Fruit fly (Drosophila melanogaster) whole organism, prepupa: ENCODE data around the gene Rb97D.

ENCODE experiments used
- Blimp-1 ChIP-seq: fragments of 200-800 bp; sonication (Bioruptor generic); optimal IDR thresholded peaks from 3 replicates; lab custom pipeline; 2017; ENCODE audit warnings: missing biosample characterization, missing genetic modification characterization, mild to moderate bottlenecking, moderate library complexity, missing genetic modification reagents
- CG10631 ChIP-seq: fragments of 200-800 bp; sonication (Bioruptor generic); optimal IDR thresholded peaks from 2 replicates; lab custom pipeline; 2016; ENCODE audit warnings: missing biosample characterization, missing genetic modification characterization
- CG11762 ChIP-seq: fragments of 200-800 bp; sonication (Bioruptor generic); optimal IDR thresholded peaks from 3 replicates; lab custom pipeline; 2016; ENCODE audit warnings: missing biosample characterization, missing genetic modification characterization; ENCODE audit not compliant: insufficient read depth
- CG32006 ChIP-seq: fragments of 200-800 bp; sonication (Bioruptor generic); optimal IDR thresholded peaks from 3 replicates; lab custom pipeline; 2017; ENCODE audit warnings: missing biosample characterization, mild to moderate bottlenecking, missing genetic modification characterization
- CG3919 ChIP-seq: fragments of 200-800 bp; sonication (Bioruptor generic); optimal IDR thresholded peaks from 3 replicates; lab custom pipeline; 2016; ENCODE audit warnings: missing biosample characterization, missing genetic modification characterization
- CG6276 ChIP-seq: fragments of 200-800 bp; sonication (Bioruptor generic); optimal IDR thresholded peaks from 2 replicates; lab custom pipeline; 2017; ENCODE audit warnings: missing biosample characterization, mild to moderate bottlenecking, missing genetic modification characterization
- CG8119 ChIP-seq: fragments of 200-800 bp; sonication (Bioruptor generic); IDR thresholded peaks from 3 replicates; pipeline ENCODE4 v1.3.6; 2022; ENCODE audit warnings: missing biosample characterization, missing genetic modification characterization
- Ets21C ChIP-seq: fragments of 200-800 bp; sonication (Bioruptor generic); optimal IDR thresholded peaks from 3 replicates; lab custom pipeline; 2016; ENCODE audit warnings: missing biosample characterization, missing genetic modification characterization
- pdm3 ChIP-seq: fragments of 200-800 bp; sonication (Bioruptor generic); optimal IDR thresholded peaks from 3 replicates; lab custom pipeline; 2016; ENCODE audit warnings: missing biosample characterization, missing genetic modification characterization

DNA sequence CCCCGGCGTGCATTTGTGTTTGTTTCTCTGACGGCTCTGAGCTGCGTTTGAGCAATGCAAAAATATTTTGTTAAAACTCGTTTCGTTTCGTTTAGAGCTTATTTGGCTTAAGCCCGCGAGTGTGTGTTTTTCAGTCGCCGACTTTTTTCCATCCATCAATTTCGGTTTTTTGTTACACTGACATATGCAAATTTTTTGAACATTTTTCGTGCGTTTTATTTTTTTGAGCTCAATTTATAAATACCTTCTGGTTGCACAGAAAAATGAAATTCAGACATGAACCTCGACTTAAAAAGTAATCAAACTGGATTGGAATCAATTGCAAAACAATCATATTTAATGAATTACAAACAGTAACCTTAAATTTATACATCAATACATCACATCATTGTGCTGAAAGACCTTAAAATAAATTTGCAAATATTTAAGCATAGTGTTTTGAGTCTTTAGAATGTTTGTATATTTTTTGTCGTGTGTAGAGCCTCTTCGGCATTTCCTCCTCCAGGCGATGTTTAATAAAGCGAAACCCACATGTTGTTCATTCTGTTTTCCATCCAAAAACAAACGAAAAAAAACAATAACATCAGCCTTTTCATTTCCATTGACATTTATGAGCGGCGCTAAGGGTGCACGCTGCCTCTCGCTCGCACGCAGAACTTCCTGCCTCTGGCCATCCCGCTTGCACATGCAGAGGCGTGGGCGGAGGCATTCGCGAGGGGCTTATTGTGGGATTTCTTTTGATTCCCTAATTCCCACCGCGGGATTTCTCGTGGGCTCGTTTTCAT lies 6.9 kb upstream of the Rb97D start:
- no peak for TF ChIP-seq Ets21C (GFP tag; lab: Kevin White, UChicago)
- no peak for TF ChIP-seq CG11762 (GFP tag; lab: Kevin White, UChicago)
- no peak for TF ChIP-seq pdm3 (GFP tag; lab: Kevin White, UChicago)
- no peak for TF ChIP-seq CG8119 (GFP tag; lab: Robert Waterston, UW)
- peak; percentile 8 for TF ChIP-seq CG32006 (GFP tag; lab: Kevin White, UChicago)
- peak; percentile 22 for TF ChIP-seq CG3919
- no peak for TF ChIP-seq CG10631 (GFP tag; lab: Kevin White, UChicago)
- TF ChIP-seq CG6276 (GFP tag; lab: Kevin White, UChicago) = no peak
- no peak for TF ChIP-seq Blimp-1
